Worm (Caenorhabditis elegans) whole organism, L2 larva: Measurements from ENCODE around the gene R193.2.

Experiments
- C34F6.9 ChIP-seq: fragments of 150-350 bp; optimal IDR thresholded peaks from 2 replicates; lab custom pipeline; 2014; ENCODE audit warnings: missing biosample characterization, missing genetic modification characterization
- F13H6.1 ChIP-seq: sonication (generic microtip); optimal IDR thresholded peaks from 2 replicates; lab custom pipeline; 2016; ENCODE audit warnings: missing genetic modification characterization, missing compliant biosample characterization
- R02D3.7 ChIP-seq: fragments of 150-350 bp; optimal IDR thresholded peaks from 2 replicates; lab custom pipeline; 2014; ENCODE audit warnings: missing biosample characterization, missing genetic modification characterization
- Y55F3AM.14 ChIP-seq: fragments of 200-800 bp; sonication (Bioruptor generic); optimal IDR thresholded peaks from 2 replicates; lab custom pipeline; 2018; ENCODE audit warnings: mild to moderate bottlenecking, missing genetic modification characterization, missing compliant biosample characterization
- alr-1 ChIP-seq: fragments of 150-350 bp; optimal IDR thresholded peaks from 2 replicates; lab custom pipeline; 2014; ENCODE audit warnings: missing biosample characterization, missing genetic modification characterization
- aly-2 ChIP-seq: fragments of 150-350 bp; optimal IDR thresholded peaks from 2 replicates; lab custom pipeline; 2014; ENCODE audit warnings: missing biosample characterization, missing genetic modification characterization
- blmp-1 ChIP-seq: sonication (generic microtip); optimal IDR thresholded peaks from 2 replicates; lab custom pipeline; 2017; ENCODE audit warnings: missing genetic modification characterization, mild to moderate bottlenecking, missing compliant biosample characterization, antibody characterized with exemption, moderate library complexity; ENCODE audit not compliant: insufficient read depth
- ceh-82 ChIP-seq: fragments of 150-350 bp; optimal IDR thresholded peaks from 2 replicates; lab custom pipeline; 2014; ENCODE audit warnings: missing biosample characterization, missing genetic modification characterization
- crh-2 ChIP-seq: sonication (generic microtip); optimal IDR thresholded peaks from 2 replicates; lab custom pipeline; 2017; ENCODE audit warnings: missing biosample characterization, missing genetic modification characterization
- egl-27 ChIP-seq: sonication (generic microtip); optimal IDR thresholded peaks from 3 replicates; lab custom pipeline; 2017; ENCODE audit warnings: missing biosample characterization, missing genetic modification reagents, missing genetic modification characterization
- elt-1 ChIP-seq: fragments of 150-350 bp; optimal IDR thresholded peaks from 2 replicates; lab custom pipeline; 2014; ENCODE audit warnings: missing biosample characterization, missing genetic modification characterization
- fos-1 ChIP-seq: fragments of 150-350 bp; optimal IDR thresholded peaks from 2 replicates; lab custom pipeline; 2014; ENCODE audit warnings: missing biosample characterization, missing genetic modification characterization
- gmeb-1 ChIP-seq: fragments of 150-350 bp; optimal IDR thresholded peaks from 2 replicates; lab custom pipeline; 2014; ENCODE audit warnings: missing biosample characterization, missing genetic modification characterization
- lin-13 ChIP-seq: fragments of 150-350 bp; optimal IDR thresholded peaks from 2 replicates; lab custom pipeline; 2014; ENCODE audit warnings: missing biosample characterization, missing genetic modification reagents, missing genetic modification characterization
- lsy-2 ChIP-seq, 2 experiments: fragments of 150-350 bp in 1 of 2; sonication (generic microtip) in 1 of 2; optimal IDR thresholded peaks; 2 replicates each; lab custom pipeline; 2014 to 2017; ENCODE audit warnings: missing biosample characterization in 2 of 2, missing genetic modification characterization in 2 of 2
- mab-5 ChIP-seq: fragments of 150-350 bp; optimal IDR thresholded peaks from 2 replicates; lab custom pipeline; 2014; ENCODE audit warnings: missing biosample characterization, missing genetic modification characterization
- mbf-1 ChIP-seq: sonication (generic microtip); optimal IDR thresholded peaks from 2 replicates; lab custom pipeline; 2017; ENCODE audit warnings: missing biosample characterization, missing genetic modification characterization
- nhr-10 ChIP-seq: sonication (generic microtip); optimal IDR thresholded peaks from 2 replicates; lab custom pipeline; 2017; ENCODE audit warnings: missing biosample characterization, missing genetic modification characterization
- nhr-12 ChIP-seq: fragments of 150-350 bp; optimal IDR thresholded peaks from 2 replicates; lab custom pipeline; 2014; ENCODE audit warnings: missing biosample characterization, missing genetic modification characterization
- nhr-129 ChIP-seq: fragments of 150-350 bp; optimal IDR thresholded peaks from 2 replicates; lab custom pipeline; 2014; ENCODE audit warnings: missing biosample characterization, missing genetic modification characterization
- nhr-237 ChIP-seq: fragments of 150-350 bp; optimal IDR thresholded peaks from 2 replicates; lab custom pipeline; 2014; ENCODE audit warnings: missing biosample characterization, missing genetic modification characterization
- nhr-6 ChIP-seq: fragments of 150-350 bp; optimal IDR thresholded peaks from 2 replicates; lab custom pipeline; 2014; ENCODE audit warnings: missing biosample characterization, missing genetic modification characterization
- nhr-77 ChIP-seq: fragments of 150-350 bp; optimal IDR thresholded peaks from 2 replicates; lab custom pipeline; 2014; ENCODE audit warnings: missing biosample characterization, missing genetic modification characterization
- sem-4 ChIP-seq: fragments of 150-350 bp; optimal IDR thresholded peaks from 2 replicates; lab custom pipeline; 2014; ENCODE audit warnings: missing biosample characterization, missing genetic modification reagents, missing genetic modification characterization
- sma-9 ChIP-seq, 2 experiments: fragments of 150-350 bp in 1 of 2; sonication (generic microtip) in 1 of 2; optimal IDR thresholded peaks; 2 replicates each; lab custom pipeline; 2014 to 2016; ENCODE audit warnings: missing genetic modification characterization in 2 of 2, mild to moderate bottlenecking in 1 of 2, missing biosample characterization in 1 of 2, missing compliant biosample characterization in 1 of 2, missing genetic modification reagents in 1 of 2, moderate library complexity in 1 of 2
- snpc-4 ChIP-seq: fragments of 150-350 bp; optimal IDR thresholded peaks from 2 replicates; lab custom pipeline; 2014; ENCODE audit warnings: missing biosample characterization, missing genetic modification characterization
- unc-55 ChIP-seq: fragments of 150-350 bp; sonication (generic microtip); optimal IDR thresholded peaks from 3 replicates; lab custom pipeline; 2014; ENCODE audit warnings: missing biosample characterization, missing genetic modification reagents, missing genetic modification characterization
- unc-62 ChIP-seq: fragments of 150-350 bp; optimal IDR thresholded peaks from 2 replicates; lab custom pipeline; 2014; ENCODE audit warnings: missing biosample characterization, missing genetic modification reagents, missing genetic modification characterization
- zag-1 ChIP-seq: fragments of 150-350 bp; optimal IDR thresholded peaks from 2 replicates; lab custom pipeline; 2014; ENCODE audit warnings: missing biosample characterization, missing genetic modification characterization
- ztf-1 ChIP-seq: fragments of 200-800 bp; sonication (Bioruptor generic); conservative IDR thresholded peaks from 2 replicates; pipeline ENCODE4 v1.3.6; 2022; ENCODE audit warnings: missing genetic modification characterization, missing compliant biosample characterization

Gene R193.2

DNA sequence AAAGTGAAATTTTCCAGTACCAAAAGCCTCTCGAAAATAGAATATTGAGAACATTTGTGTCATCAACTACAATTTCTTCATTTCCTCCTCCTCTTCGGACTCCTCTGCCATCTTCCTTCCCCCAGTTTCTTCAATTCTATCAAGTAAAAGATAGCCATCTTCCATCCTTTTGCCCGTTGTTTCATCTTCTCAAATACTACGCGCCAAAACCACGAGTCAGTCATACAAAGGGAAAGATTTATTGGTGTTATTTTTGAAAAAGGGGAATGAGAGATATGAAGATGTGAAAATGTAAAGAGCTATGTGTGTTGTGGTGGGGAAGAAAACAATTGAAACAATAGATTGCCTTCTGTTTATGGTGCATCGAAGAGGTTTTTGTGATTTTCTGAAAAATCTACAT lies 26.2 kb downstream of the R193.2 start (continued):
- TF ChIP-seq unc-55 (GFP tag; lab: Kevin White, UChicago), result peak; percentile 32
- no peak for TF ChIP-seq ztf-1 (GFP tag; lab: Robert Waterston, UW)
- peak; percentile 4 for TF ChIP-seq egl-27 (tag; lab: Kevin White, UChicago)
- peak; percentile 38 for TF ChIP-seq lin-13 (GFP tag; lab: Kevin White, UChicago)
- TF ChIP-seq nhr-10, result no peak

DNA sequence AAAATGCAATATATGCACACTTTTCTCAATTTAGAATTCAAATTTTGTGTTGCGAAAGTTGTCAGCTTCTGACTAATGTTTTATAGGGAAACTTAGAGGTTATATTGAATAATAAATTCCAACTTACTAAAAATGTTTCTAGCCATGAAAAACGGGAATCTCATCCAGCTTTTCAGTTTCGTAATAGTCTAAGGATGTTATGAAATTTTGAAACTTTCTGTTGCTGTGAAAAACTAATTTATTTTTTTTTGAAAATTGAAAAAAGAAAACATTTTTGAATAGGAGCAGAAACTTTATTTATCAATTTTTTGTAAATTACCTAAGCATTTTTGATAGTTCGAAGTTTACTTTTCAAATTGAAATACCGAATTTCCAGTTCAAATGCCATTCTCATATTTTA lies 26.8 kb downstream of the R193.2 start:
- TF ChIP-seq unc-55 (GFP tag; lab: Kevin White, UChicago), result peak; percentile 50
- TF ChIP-seq unc-62 (GFP tag; lab: Kevin White, UChicago), result no peak

DNA sequence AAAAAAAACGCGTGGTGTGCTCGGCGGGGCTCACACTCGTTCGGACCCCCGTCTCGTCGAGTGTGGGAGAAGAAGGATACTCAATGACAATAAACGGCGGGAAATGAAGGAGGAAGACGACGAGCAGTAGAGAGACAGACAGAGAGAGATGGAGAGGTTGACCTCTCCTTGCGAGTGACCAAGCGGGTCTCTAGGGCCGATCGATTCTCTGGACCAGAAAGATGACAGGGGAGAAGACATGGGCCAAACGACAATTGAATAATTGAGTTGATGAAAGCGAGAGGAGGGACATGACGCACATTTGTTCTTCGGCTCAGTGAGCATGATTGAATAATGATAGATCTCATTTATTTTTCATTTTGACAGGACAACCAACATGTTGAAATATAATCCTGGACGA lies 28.1 kb downstream of the R193.2 start:
- TF ChIP-seq F13H6.1 (tag; lab: Kevin White, UChicago), result peak; percentile 78
- TF ChIP-seq unc-55 (GFP tag; lab: Kevin White, UChicago), result peak; percentile 24
- TF ChIP-seq unc-62 (GFP tag; lab: Kevin White, UChicago), result no peak
- TF ChIP-seq sem-4, result peak; percentile 66
- TF ChIP-seq mab-5 (tag; lab: Kevin White, UChicago), result peak; percentile 62
- no peak for TF ChIP-seq ztf-1 (GFP tag; lab: Robert Waterston, UW)
- TF ChIP-seq lsy-2 (tag; optimal IDR thresholded peaks at IDR 0.05; lab: Kevin White, UChicago), result peak in 1 of 2 experiments; percentile 49
- peak; percentile 49 for TF ChIP-seq zag-1 (tag; lab: Kevin White, UChicago)
- no peak for TF ChIP-seq Y55F3AM.14 (GFP tag; lab: Kevin White, UChicago)
- peak; percentile 15 for TF ChIP-seq sma-9 (GFP tag; optimal IDR thresholded peaks at IDR 0.05; lab: Kevin White, UChicago)
- no peak for TF ChIP-seq sma-9 (tag; optimal IDR thresholded peaks at IDR 0.05; lab: Kevin White, UChicago)
- TF ChIP-seq lin-13 (GFP tag; lab: Kevin White, UChicago), result peak; percentile 8
- TF ChIP-seq nhr-129 (tag; lab: Kevin White, UChicago), result peak; percentile 42

DNA sequence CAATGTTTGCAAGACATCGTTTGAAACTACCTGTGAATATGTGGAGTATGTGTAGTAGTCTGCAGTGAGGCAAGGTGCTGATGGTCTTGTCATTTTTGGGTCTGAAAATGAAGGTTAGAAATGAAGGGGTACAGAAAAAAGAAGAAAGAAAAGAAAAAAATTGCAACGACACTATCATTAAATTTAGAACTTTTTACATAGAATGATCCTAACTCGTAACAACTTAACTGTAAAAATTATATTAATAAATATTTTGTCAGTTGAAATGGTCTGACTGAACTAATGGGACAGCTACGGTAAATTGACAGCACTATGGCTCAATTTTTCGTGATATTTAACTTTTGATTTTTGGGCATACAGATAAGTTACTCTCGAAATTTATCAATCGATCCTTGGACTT lies 29.1 kb downstream of the R193.2 start, which contains the start of gene C05D9.7:
Gene C05D9.7, minus strand, starts transcription at position 101 of the 400 bp plus-strand sequence.
- TF ChIP-seq nhr-10 (no peak), gmeb-1 (tag; lab: Kevin White, UChicago) (no peak)

DNA sequence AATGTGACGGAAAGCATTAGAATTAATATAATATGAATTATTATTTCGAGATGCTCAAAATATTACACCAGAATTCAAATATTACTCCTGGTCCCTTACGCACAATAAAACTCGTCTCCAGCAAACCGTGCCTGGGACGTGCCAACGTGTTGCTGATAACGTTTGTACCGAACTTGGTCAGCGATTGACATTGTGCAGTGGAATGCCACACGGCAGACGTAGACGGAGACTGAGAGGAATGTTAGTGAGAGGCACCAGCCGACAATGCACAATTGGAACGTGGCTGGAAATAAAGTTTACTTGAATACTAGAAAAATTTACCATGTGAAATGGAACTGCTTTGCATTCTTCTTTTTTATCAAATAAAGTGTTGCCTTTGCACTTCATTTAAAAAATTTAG lies 31.1 kb downstream of the R193.2 start:
- TF ChIP-seq aly-2 (no peak), crh-2 (tag; lab: Kevin White, UChicago) (peak; percentile 32), alr-1 (tag; lab: Kevin White, UChicago) (no peak), nhr-6 (tag; lab: Kevin White, UChicago) (no peak), mab-5 (tag; lab: Kevin White, UChicago) (no peak), nhr-237 (tag; lab: Kevin White, UChicago) (no peak), sma-9 (GFP tag; optimal IDR thresholded peaks at IDR 0.05; lab: Kevin White, UChicago) (peak; percentile 2), sma-9 (tag; optimal IDR thresholded peaks at IDR 0.05; lab: Kevin White, UChicago) (no peak), mbf-1 (tag; lab: Kevin White, UChicago) (no peak), fos-1 (tag; lab: Kevin White, UChicago) (peak; percentile 37), ztf-1 (GFP tag; lab: Robert Waterston, UW) (no peak), F13H6.1 (tag; lab: Kevin White, UChicago) (no peak), zag-1 (tag; lab: Kevin White, UChicago) (no peak)

DNA sequence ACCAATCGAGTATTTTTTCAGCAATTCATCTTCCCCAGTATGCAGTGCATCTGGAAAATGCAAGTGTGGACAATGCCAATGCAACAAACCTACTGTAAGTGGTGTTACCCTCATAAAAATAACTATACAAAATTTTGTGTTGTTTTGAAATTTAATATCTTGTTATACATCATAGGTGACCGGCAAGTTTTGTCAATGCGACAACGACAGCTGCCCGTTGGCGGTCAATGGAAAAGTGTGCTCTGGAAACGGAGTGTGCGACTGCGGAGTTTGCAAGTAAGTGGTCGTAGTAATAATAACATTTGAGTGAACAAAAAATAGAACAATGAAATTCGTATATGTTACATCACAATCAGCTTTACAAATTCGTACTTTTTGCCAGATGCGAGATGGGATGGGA lies 33.2 kb downstream of the R193.2 start:
- TF ChIP-seq lsy-2 (tag; optimal IDR thresholded peaks at IDR 0.05; lab: Kevin White, UChicago) (no peak), sma-9 (GFP tag; optimal IDR thresholded peaks at IDR 0.05; lab: Kevin White, UChicago) (no peak), sma-9 (tag; optimal IDR thresholded peaks at IDR 0.05; lab: Kevin White, UChicago) (no peak), ztf-1 (GFP tag; lab: Robert Waterston, UW) (no peak), C34F6.9 (no peak), snpc-4 (no peak), Y55F3AM.14 (GFP tag; lab: Kevin White, UChicago) (no peak), nhr-77 (tag; lab: Kevin White, UChicago) (no peak), ceh-82 (tag; lab: Kevin White, UChicago) (no peak), R02D3.7 (tag; lab: Kevin White, UChicago) (no peak), nhr-12 (tag; lab: Kevin White, UChicago) (no peak), unc-62 (GFP tag; lab: Kevin White, UChicago) (no peak), blmp-1 (tag; lab: Kevin White, UChicago) (no peak), elt-1 (tag; lab: Kevin White, UChicago) (no peak)
- TF ChIP-seq, all 48 proteins: peak for 0
